Worm (Caenorhabditis elegans) whole organism, early embryonic: ENCODE results near the gene lgc-44.

ENCODE experiments used
- B0310.2 ChIP-seq: sonication (generic microtip); optimal IDR thresholded peaks from 2 replicates; lab custom pipeline; 2016; ENCODE audit warnings: mild to moderate bottlenecking, missing genetic modification characterization, missing compliant biosample characterization
- F13C5.2 ChIP-seq: sonication (generic microtip); optimal IDR thresholded peaks from 2 replicates; lab custom pipeline; 2017; ENCODE audit warnings: mild to moderate bottlenecking, missing genetic modification characterization, inconsistent platforms, missing compliant biosample characterization
- ama-1 ChIP-seq: fragments of 150-350 bp; optimal IDR thresholded peaks from 2 replicates; lab custom pipeline; 2014
- ceh-13 ChIP-seq: fragments of 200-800 bp; sonication (Bioruptor generic); optimal IDR thresholded peaks from 2 replicates; lab custom pipeline; 2018; ENCODE audit warnings: mild to moderate bottlenecking, missing genetic modification characterization, missing compliant biosample characterization
- flt-1 ChIP-seq: fragments of 200-800 bp; sonication (Bioruptor generic); IDR thresholded peaks from 2 replicates; pipeline ENCODE4 v1.3.6; 2022; ENCODE audit warnings: missing genetic modification characterization, missing compliant biosample characterization
- hmbx-1 ChIP-seq: sonication (generic microtip); optimal IDR thresholded peaks from 2 replicates; lab custom pipeline; 2016; ENCODE audit warnings: mild to moderate bottlenecking, missing genetic modification characterization, missing compliant biosample characterization
- hmg-4 ChIP-seq: fragments of 200-800 bp; sonication (Bioruptor generic); optimal IDR thresholded peaks from 2 replicates; lab custom pipeline; 2018; ENCODE audit warnings: mild to moderate bottlenecking, missing genetic modification characterization, missing compliant biosample characterization
- scrt-1 ChIP-seq: fragments of 200-800 bp; sonication (Bioruptor generic); IDR thresholded peaks from 2 replicates; pipeline ENCODE4 v1.3.6; 2022; ENCODE audit warnings: missing genetic modification characterization, missing compliant biosample characterization

DNA sequence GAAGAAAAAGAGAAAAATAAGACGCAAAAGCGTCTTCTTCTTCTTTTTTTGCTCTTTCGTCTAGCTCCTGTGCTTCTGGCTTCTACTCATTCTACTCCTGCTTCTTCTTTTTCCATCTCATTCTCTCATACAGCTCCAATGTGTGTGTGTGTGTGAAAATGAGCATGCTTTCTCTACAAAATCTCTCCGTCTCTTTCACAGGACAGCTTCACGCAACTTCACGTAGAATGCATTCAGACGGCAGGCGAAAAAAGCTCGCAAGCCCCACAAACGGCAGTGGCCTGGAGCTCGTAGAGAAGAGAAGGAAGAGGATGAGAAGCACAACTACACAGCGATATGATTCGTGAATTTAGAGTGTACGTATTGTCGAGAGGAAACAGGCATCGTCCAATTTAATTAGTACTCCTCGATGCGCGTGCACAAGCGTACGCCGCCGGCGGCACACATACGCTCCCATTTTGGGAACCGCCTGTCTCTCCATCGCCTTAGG is 31.1 kb downstream of the lgc-44 start:
- TF ChIP-seq ama-1 (no peak), scrt-1 (GFP tag; lab: Robert Waterston, UW) (no peak), B0310.2 (no peak), hmbx-1 (tag; lab: Kevin White, UChicago) (no peak), hmg-4 (no peak), ceh-13 (GFP tag; lab: Kevin White, UChicago) (no peak), flt-1 (GFP tag; lab: Robert Waterston, UW) (no peak), F13C5.2 (tag; lab: Kevin White, UChicago) (no peak)
